Fruit fly (Drosophila melanogaster) whole organism, prepupa: Measurements from ENCODE around the gene Ip259.

ENCODE experiments used
- CG11762 ChIP-seq: fragments of 200-800 bp; sonication (Bioruptor generic); optimal IDR thresholded peaks from 3 replicates; lab custom pipeline; 2016; ENCODE audit warnings: missing biosample characterization, missing genetic modification characterization; ENCODE audit not compliant: insufficient read depth
- CG11902 ChIP-seq: fragments of 200-800 bp; sonication (Bioruptor generic); optimal IDR thresholded peaks from 3 replicates; lab custom pipeline; 2016; ENCODE audit warnings: missing biosample characterization, missing genetic modification characterization
- CG15336 ChIP-seq: fragments of 200-800 bp; sonication (Bioruptor generic); IDR thresholded peaks from 2 replicates; pipeline ENCODE4 v1.3.6; 2022; ENCODE audit warnings: missing biosample characterization, missing genetic modification characterization
- CG6792 ChIP-seq: fragments of 200-800 bp; sonication (Bioruptor generic); optimal IDR thresholded peaks from 3 replicates; lab custom pipeline; 2016; ENCODE audit warnings: missing biosample characterization, missing genetic modification characterization
- CG6808 ChIP-seq: fragments of 200-800 bp; sonication (Bioruptor generic); optimal IDR thresholded peaks from 3 replicates; lab custom pipeline; 2017; ENCODE audit warnings: missing biosample characterization, missing genetic modification characterization, mild to moderate bottlenecking, moderate library complexity, missing genetic modification reagents
- CG8319 ChIP-seq: fragments of 200-800 bp; sonication (Bioruptor generic); optimal IDR thresholded peaks from 3 replicates; lab custom pipeline; 2016; ENCODE audit warnings: missing biosample characterization, missing genetic modification characterization
- lz ChIP-seq: fragments of 200-800 bp; sonication (Bioruptor generic); optimal IDR thresholded peaks from 3 replicates; lab custom pipeline; 2016; ENCODE audit warnings: missing biosample characterization, missing genetic modification characterization
- spab ChIP-seq: fragments of 200-800 bp; sonication (Bioruptor generic); optimal IDR thresholded peaks from 2 replicates; lab custom pipeline; 2017; ENCODE audit warnings: missing biosample characterization, mild to moderate bottlenecking, missing genetic modification characterization, missing genetic modification reagents

DNA sequence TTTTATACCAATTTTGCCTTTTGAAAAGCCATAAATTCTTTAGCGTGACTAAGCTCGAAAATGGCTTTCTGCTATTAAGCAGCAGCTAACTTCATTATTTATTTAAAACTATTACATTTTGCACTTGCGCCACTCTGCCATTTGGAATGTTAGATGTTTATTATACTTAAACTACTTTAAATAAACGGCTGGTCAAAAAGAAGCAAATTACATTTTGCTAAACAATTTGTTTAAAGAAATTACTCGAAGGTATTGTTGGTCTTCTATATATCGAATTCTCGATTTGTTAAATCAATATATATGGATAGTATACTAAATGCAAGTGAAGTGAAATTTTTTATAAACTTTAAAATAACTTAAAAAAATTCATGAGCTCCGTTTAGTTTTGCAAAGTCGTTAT lies 44.1 kb downstream of the Ip259 start, which contains the start of gene ppk10:
- TF ChIP-seq lz (GFP tag; lab: Kevin White, UChicago) (no peak), CG6808 (GFP tag; lab: Kevin White, UChicago) (no peak), CG6792 (GFP tag; lab: Kevin White, UChicago) (no peak), CG11902 (GFP tag; lab: Kevin White, UChicago) (no peak), CG11762 (GFP tag; lab: Kevin White, UChicago) (no peak), spab (GFP tag; lab: Kevin White, UChicago) (no peak), CG8319 (GFP tag; lab: Kevin White, UChicago) (no peak), CG15336 (GFP tag; lab: Robert Waterston, UW) (no peak)
